Fruit fly (Drosophila melanogaster) whole organism, embryonic: ENCODE results near the gene CG46397.

ENCODE experiments used
- CG10654 ChIP-seq: fragments of 200-800 bp; sonication (Bioruptor generic); optimal IDR thresholded peaks from 2 replicates; lab custom pipeline; 2016; ENCODE audit warnings: missing biosample characterization, missing genetic modification characterization
- CG11695 ChIP-seq: fragments of 200-800 bp; sonication (Bioruptor generic); IDR thresholded peaks from 3 replicates; pipeline ENCODE4 v1.3.6; 2022; ENCODE audit warnings: missing biosample characterization, missing genetic modification characterization
- CG13123 ChIP-seq: fragments of 200-800 bp; sonication (Bioruptor generic); optimal IDR thresholded peaks from 2 replicates; lab custom pipeline; 2016; ENCODE audit warnings: missing biosample characterization, missing genetic modification characterization
- CG14441 ChIP-seq: fragments of 200-800 bp; sonication (Bioruptor generic); IDR thresholded peaks from 2 replicates; pipeline ENCODE4 v1.3.6; 2022; ENCODE audit warnings: missing biosample characterization, missing genetic modification characterization
- CG15269 ChIP-seq: fragments of 200-800 bp; sonication (Bioruptor generic); optimal IDR thresholded peaks from 2 replicates; lab custom pipeline; 2018; ENCODE audit warnings: missing biosample characterization, mild to moderate bottlenecking, missing genetic modification characterization, moderate library complexity
- CG1529 ChIP-seq: fragments of 200-800 bp; sonication (Bioruptor generic); optimal IDR thresholded peaks from 3 replicates; lab custom pipeline; 2018; ENCODE audit warnings: missing biosample characterization, missing genetic modification characterization
- CG1647 ChIP-seq: fragments of 200-800 bp; sonication (Bioruptor generic); optimal IDR thresholded peaks from 3 replicates; lab custom pipeline; 2016; ENCODE audit warnings: missing biosample characterization, missing genetic modification characterization
- CG17612 ChIP-seq: fragments of 200-800 bp; sonication (Bioruptor generic); IDR thresholded peaks from 2 replicates; pipeline ENCODE4 v1.3.6; 2022; ENCODE audit warnings: missing biosample characterization, missing genetic modification characterization
- CG17802 ChIP-seq: fragments of 200-800 bp; sonication (Bioruptor generic); optimal IDR thresholded peaks from 2 replicates; lab custom pipeline; 2018; ENCODE audit warnings: missing biosample characterization, mild to moderate bottlenecking, missing genetic modification characterization, moderate library complexity
- CG1832 ChIP-seq: fragments of 200-800 bp; sonication (Bioruptor generic); optimal IDR thresholded peaks from 2 replicates; lab custom pipeline; 2017; ENCODE audit warnings: missing biosample characterization, mild to moderate bottlenecking, missing genetic modification characterization, inconsistent platforms
- CG18619 ChIP-seq: fragments of 200-800 bp; sonication (Bioruptor generic); optimal IDR thresholded peaks from 3 replicates; lab custom pipeline; 2017; ENCODE audit warnings: missing biosample characterization, mild to moderate bottlenecking, missing genetic modification characterization
- CG2199 ChIP-seq: fragments of 200-800 bp; sonication (Bioruptor generic); IDR thresholded peaks from 3 replicates; pipeline ENCODE4 v1.3.6; 2022; ENCODE audit warnings: missing biosample characterization, missing genetic modification characterization
- CG2712 ChIP-seq: fragments of 200-800 bp; optimal IDR thresholded peaks from 3 replicates; lab custom pipeline; 2019; ENCODE audit warnings: missing biosample characterization, mild to moderate bottlenecking, missing genetic modification characterization, moderate library complexity
- CG30403 ChIP-seq: fragments of 200-800 bp; sonication (Bioruptor generic); optimal IDR thresholded peaks from 3 replicates; lab custom pipeline; 2016; ENCODE audit warnings: missing biosample characterization, missing genetic modification characterization
- CG43689 ChIP-seq: fragments of 200-800 bp; sonication (Bioruptor generic); IDR thresholded peaks from 2 replicates; pipeline ENCODE4 v1.3.6; 2022; ENCODE audit warnings: missing biosample characterization, missing genetic modification characterization
- CG5953 ChIP-seq: fragments of 200-800 bp; sonication (Bioruptor generic); IDR thresholded peaks from 2 replicates; pipeline ENCODE4 v1.3.6; 2022; ENCODE audit warnings: missing biosample characterization, missing genetic modification characterization
- CG6683 ChIP-seq: fragments of 200-800 bp; sonication (Bioruptor generic); optimal IDR thresholded peaks from 2 replicates; lab custom pipeline; 2017; ENCODE audit warnings: missing biosample characterization, mild to moderate bottlenecking, missing genetic modification characterization, missing genetic modification reagents
- CG7786 ChIP-seq: fragments of 200-800 bp; sonication (Bioruptor generic); optimal IDR thresholded peaks from 2 replicates; lab custom pipeline; 2016; ENCODE audit warnings: missing biosample characterization, missing genetic modification characterization
- CG8290 ChIP-seq, 3 experiments: fragments of 200-800 bp; sonication (Bioruptor generic); optimal IDR thresholded peaks; 2 replicates each; lab custom pipeline; 2016 to 2019; ENCODE audit warnings: missing biosample characterization in 3 of 3, missing genetic modification characterization in 3 of 3, mild to moderate bottlenecking in 2 of 3, moderate library complexity in 1 of 3
- CG8388 ChIP-seq: fragments of 200-800 bp; sonication (Bioruptor generic); optimal IDR thresholded peaks from 2 replicates; lab custom pipeline; 2019; ENCODE audit warnings: missing biosample characterization, mild to moderate bottlenecking, missing genetic modification characterization, moderate library complexity
- CG9817 ChIP-seq: fragments of 200-800 bp; sonication (Bioruptor generic); optimal IDR thresholded peaks from 2 replicates; lab custom pipeline; 2018; ENCODE audit warnings: missing biosample characterization, mild to moderate bottlenecking, missing genetic modification characterization, moderate library complexity
- CG9932 ChIP-seq: fragments of 200-800 bp; sonication (Bioruptor generic); IDR thresholded peaks from 2 replicates; pipeline ENCODE4 v1.3.6; 2022; ENCODE audit warnings: missing biosample characterization, missing genetic modification characterization
- CTCF ChIP-seq: fragments of 200-800 bp; sonication (Bioruptor generic); optimal IDR thresholded peaks from 2 replicates; lab custom pipeline; 2017; ENCODE audit warnings: missing biosample characterization, mild to moderate bottlenecking, missing genetic modification characterization, moderate library complexity
- CoRest ChIP-seq: fragments of 200-800 bp; sonication (Bioruptor generic); optimal IDR thresholded peaks from 3 replicates; lab custom pipeline; 2018; ENCODE audit warnings: missing biosample characterization, mild to moderate bottlenecking, missing genetic modification characterization, moderate library complexity
- Dad ChIP-seq: fragments of 200-800 bp; sonication (Bioruptor generic); optimal IDR thresholded peaks from 3 replicates; lab custom pipeline; 2016; ENCODE audit warnings: missing biosample characterization, missing genetic modification characterization
- Ets97D ChIP-seq: fragments of 200-800 bp; sonication (Bioruptor generic); optimal IDR thresholded peaks from 3 replicates; lab custom pipeline; 2016; ENCODE audit warnings: missing biosample characterization, missing genetic modification characterization
- HLH54F ChIP-seq: fragments of 200-800 bp; sonication (Bioruptor generic); optimal IDR thresholded peaks from 3 replicates; lab custom pipeline; 2016; ENCODE audit warnings: missing biosample characterization, missing genetic modification characterization
- HLHmδ ChIP-seq: fragments of 200-800 bp; sonication (Bioruptor generic); optimal IDR thresholded peaks from 2 replicates; lab custom pipeline; 2018; ENCODE audit warnings: missing biosample characterization, mild to moderate bottlenecking, missing genetic modification characterization, moderate library complexity
- Hr39 ChIP-seq: fragments of >200 bp; optimal IDR thresholded peaks from 2 replicates; lab custom pipeline; 2017
- Hr51 ChIP-seq, 2 experiments: fragments of 200-800 bp; sonication (Bioruptor generic); optimal IDR thresholded peaks; 2 replicates in 1 of 2; 3 replicates in 1 of 2; lab custom pipeline; 2016 to 2018; ENCODE audit warnings: missing biosample characterization in 2 of 2, missing genetic modification characterization in 2 of 2, mild to moderate bottlenecking in 1 of 2, moderate library complexity in 1 of 2
- Mad ChIP-seq: fragments of 200-800 bp; sonication (Bioruptor generic); optimal IDR thresholded peaks from 2 replicates; lab custom pipeline; 2016; ENCODE audit warnings: missing biosample characterization, missing genetic modification characterization
- Max ChIP-seq: fragments of 200-800 bp; sonication (Bioruptor generic); optimal IDR thresholded peaks from 2 replicates; lab custom pipeline; 2016; ENCODE audit warnings: missing biosample characterization, mild to moderate bottlenecking, missing genetic modification characterization
- Nf-YA ChIP-seq: fragments of 200-800 bp; sonication (Bioruptor generic); IDR thresholded peaks from 2 replicates; pipeline ENCODE4 v1.3.6; 2022; ENCODE audit warnings: missing biosample characterization, missing genetic modification characterization
- Side ChIP-seq: fragments of 200-800 bp; sonication (Bioruptor generic); optimal IDR thresholded peaks from 2 replicates; lab custom pipeline; 2016; ENCODE audit warnings: missing biosample characterization, missing genetic modification characterization
- Tbp ChIP-seq: fragments of >200 bp; optimal IDR thresholded peaks from 2 replicates; lab custom pipeline; 2018; ENCODE audit warnings: missing biosample characterization, missing genetic modification characterization
- al ChIP-seq: fragments of 200-800 bp; sonication (Bioruptor generic); IDR thresholded peaks from 2 replicates; pipeline ENCODE4 v1.3.6; 2022; ENCODE audit warnings: missing biosample characterization, missing genetic modification characterization
- amos ChIP-seq: fragments of 200-800 bp; sonication (Bioruptor generic); IDR thresholded peaks from 2 replicates; pipeline ENCODE4 v1.3.6; 2022; ENCODE audit warnings: missing biosample characterization, missing genetic modification characterization; ENCODE audit not compliant: partially characterized antibody
- ash1 ChIP-seq: fragments of 200-800 bp; sonication (Bioruptor generic); optimal IDR thresholded peaks from 2 replicates; lab custom pipeline; 2018; ENCODE audit warnings: missing biosample characterization, mild to moderate bottlenecking, missing genetic modification characterization
- ato ChIP-seq: fragments of 200-800 bp; sonication (Bioruptor generic); IDR thresholded peaks from 2 replicates; pipeline ENCODE4 v1.3.6; 2022; ENCODE audit warnings: missing biosample characterization, missing genetic modification characterization; ENCODE audit not compliant: partially characterized antibody
- chif ChIP-seq, 2 experiments: fragments of 200-800 bp; sonication (Bioruptor generic); optimal IDR thresholded peaks; 3 replicates each; lab custom pipeline; 2016; ENCODE audit warnings: missing biosample characterization in 2 of 2, missing genetic modification characterization in 2 of 2
- chn ChIP-seq: fragments of 200-800 bp; sonication (Bioruptor generic); optimal IDR thresholded peaks from 2 replicates; lab custom pipeline; 2016; ENCODE audit warnings: missing biosample characterization, missing genetic modification characterization
- cwo ChIP-seq: fragments of 200-800 bp; sonication (Bioruptor generic); optimal IDR thresholded peaks from 3 replicates; lab custom pipeline; 2017; ENCODE audit warnings: missing biosample characterization, missing genetic modification characterization, mild to moderate bottlenecking, moderate library complexity, missing genetic modification reagents
- dm ChIP-seq: fragments of 200-800 bp; sonication (Bioruptor generic); optimal IDR thresholded peaks from 3 replicates; lab custom pipeline; 2016; ENCODE audit warnings: missing biosample characterization, missing genetic modification characterization
- ftz-f1 ChIP-seq: fragments of 200-800 bp; sonication (Bioruptor generic); optimal IDR thresholded peaks from 2 replicates; lab custom pipeline; 2016; ENCODE audit warnings: missing biosample characterization, missing genetic modification characterization
- h ChIP-seq: fragments of >200 bp; optimal IDR thresholded peaks from 2 replicates; lab custom pipeline; 2017
- hbn ChIP-seq: fragments of 200-800 bp; sonication (Bioruptor generic); IDR thresholded peaks from 2 replicates; pipeline ENCODE4 v1.3.6; 2022; ENCODE audit warnings: missing biosample characterization, missing genetic modification characterization; ENCODE audit not compliant: partially characterized antibody
- shn ChIP-seq: fragments of 200-800 bp; sonication (Bioruptor generic); optimal IDR thresholded peaks from 3 replicates; lab custom pipeline; 2016; ENCODE audit warnings: missing biosample characterization, missing genetic modification characterization
- slbo ChIP-seq: fragments of 200-800 bp; sonication (Bioruptor generic); IDR thresholded peaks from 2 replicates; pipeline ENCODE4 v1.3.6; 2022; ENCODE audit warnings: missing biosample characterization, missing genetic modification characterization
- sob ChIP-seq: fragments of 200-800 bp; sonication (Bioruptor generic); IDR thresholded peaks from 2 replicates; pipeline ENCODE4 v1.3.6; 2022; ENCODE audit warnings: missing biosample characterization, missing genetic modification characterization
- stwl ChIP-seq: fragments of 200-800 bp; sonication (Bioruptor generic); optimal IDR thresholded peaks from 3 replicates; lab custom pipeline; 2018; ENCODE audit warnings: missing biosample characterization, mild to moderate bottlenecking, missing genetic modification characterization, moderate library complexity
- tio ChIP-seq: fragments of 200-800 bp; sonication (Bioruptor generic); optimal IDR thresholded peaks from 2 replicates; lab custom pipeline; 2017; ENCODE audit warnings: missing biosample characterization, missing genetic modification characterization, inconsistent platforms
- vnd ChIP-seq: fragments of 200-800 bp; sonication (Bioruptor generic); IDR thresholded peaks from 3 replicates; pipeline ENCODE4 v1.3.6; 2022; ENCODE audit warnings: missing biosample characterization, missing genetic modification characterization; ENCODE audit not compliant: partially characterized antibody
- yki ChIP-seq: fragments of >200 bp; optimal IDR thresholded peaks from 3 replicates; lab custom pipeline; 2018

CG46397 gene

DNA sequence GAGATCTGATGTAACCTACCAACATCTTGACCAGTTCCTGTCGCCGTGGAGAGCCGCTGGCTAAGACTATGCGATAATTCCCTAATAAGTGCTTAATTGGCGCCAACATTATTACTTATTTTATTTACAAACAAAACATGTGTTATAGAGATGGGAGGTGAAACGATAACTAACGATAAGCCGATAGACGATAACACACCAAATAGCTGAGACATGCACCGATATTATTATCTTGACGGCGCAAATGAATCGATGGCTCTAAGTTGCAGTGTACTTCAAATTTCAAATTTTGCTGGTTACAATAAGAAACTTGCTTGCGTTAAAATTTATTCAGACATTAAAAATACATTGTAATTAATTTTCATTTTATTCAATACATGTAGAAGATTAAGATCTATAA, 4.0 kb upstream of the CG46397 start, which contains the start of gene CG9515 (continued):
- TF ChIP-seq CoRest (tag; lab: Kevin White, UChicago) (peak; percentile 14), HLH54F (GFP tag; lab: Kevin White, UChicago) (no peak), CG17612 (GFP tag; lab: Robert Waterston, UW) (no peak), Dad (GFP tag; lab: Kevin White, UChicago) (no peak), slbo (GFP tag; lab: Robert Waterston, UW) (no peak), chn (no peak), stwl (tag; lab: Kevin White, UChicago) (peak; percentile 99), Tbp (GFP tag; lab: Kevin White, UChicago) (no peak), CG9932 (no peak), sob (GFP tag; lab: Robert Waterston, UW) (0 out of 2 replicates have a peak, but pooled peaks have one; percentile 30), vnd (GFP tag; lab: Robert Waterston, UW) (peak; percentile 69), CG17802 (tag; lab: Kevin White, UChicago) (no peak), CTCF (GFP tag; lab: Kevin White, UChicago) (peak; percentile 31), CG11695 (GFP tag; lab: Robert Waterston, UW) (no peak), CG30403 (no peak), CG2199 (GFP tag; lab: Robert Waterston, UW) (0 out of 3 replicates have a peak, but pooled peaks have one; percentile 55), shn (no peak), CG8388 (GFP tag; lab: Kevin White, UChicago) (no peak), hbn (GFP tag; lab: Robert Waterston, UW) (peak; percentile 74), CG1529 (no peak), ato (GFP tag; lab: Robert Waterston, UW) (peak; percentile 83), ftz-f1 (GFP tag; lab: Kevin White, UChicago) (no peak), CG43689 (GFP tag; lab: Robert Waterston, UW) (no peak), h (lab: Kevin White, UChicago) (no peak), ash1 (GFP tag; lab: Kevin White, UChicago) (no peak), CG13123 (GFP tag; lab: Kevin White, UChicago) (no peak), dm (GFP tag; lab: Kevin White, UChicago) (peak; percentile 80), cwo (GFP tag; lab: Kevin White, UChicago) (no peak), Hr51 (GFP tag; optimal IDR thresholded peaks at IDR 0.05; lab: Kevin White, UChicago) (no peak), CG6683 (no peak), CG7786 (no peak), CG8290 (GFP tag; optimal IDR thresholded peaks at IDR 0.05; lab: Kevin White, UChicago) (no peak), CG8290 (tag; optimal IDR thresholded peaks at IDR 0.05; lab: Kevin White, UChicago) (peak in 1 of 2 experiments; percentile 52), yki (lab: Kevin White, UChicago) (no peak), CG18619 (GFP tag; lab: Kevin White, UChicago) (no peak), CG14441 (GFP tag; lab: Robert Waterston, UW) (no peak), CG5953 (no peak), tio (GFP tag; lab: Kevin White, UChicago) (no peak), Hr39 (lab: Kevin White, UChicago) (no peak), amos (GFP tag; lab: Robert Waterston, UW) (peak; percentile 65; the same call in 1 of the 2 replicates), CG9817 (tag; lab: Kevin White, UChicago) (no peak), CG10654 (GFP tag; lab: Kevin White, UChicago) (no peak), Ets97D (GFP tag; lab: Kevin White, UChicago) (peak; percentile 66), CG2712 (tag; lab: Kevin White, UChicago) (peak; percentile 26), Max (GFP tag; lab: Kevin White, UChicago) (peak; percentile 55), CG1647 (GFP tag; lab: Kevin White, UChicago) (no peak), Side (no peak), Nf-YA (GFP tag; lab: Robert Waterston, UW) (no peak), CG15269 (no peak), Mad (GFP tag; lab: Kevin White, UChicago) (no peak), chif (GFP tag; optimal IDR thresholded peaks at IDR 0.05; lab: Kevin White, UChicago) (no peak), al (GFP tag; lab: Robert Waterston, UW) (no peak), CG1832 (GFP tag; lab: Kevin White, UChicago) (no peak), HLHmδ (no peak)
